Worm (Caenorhabditis elegans): ENCODE data around the gene str-41.

- TF ChIP-seq ztf-11 (tag; optimal IDR thresholded peaks at IDR 0.05) (no peak), pha-4 (tag; optimal IDR thresholded peaks at IDR 0.05) (no peak), nhr-12 (tag; optimal IDR thresholded peaks at IDR 0.05) (no peak), tbx-8 (GFP tag; optimal IDR thresholded peaks at IDR 0.05) (no peak), ces-1 (GFP tag; optimal IDR thresholded peaks at IDR 0.05) (no peak), cnd-1 (tag; optimal IDR thresholded peaks at IDR 0.05) (no peak), lsy-2 (tag; optimal IDR thresholded peaks at IDR 0.05) (no peak)
Observed at ce11 chrV:7364059-7364458, 47.7 kb upstream of the str-41 start, which contains the start of gene cyp-35A2.
